Worm (Caenorhabditis elegans) whole organism, L2 larva: Measurements from ENCODE around the gene srd-28.
"Not testable (repeated sequence)": the region's sequence is repeated elsewhere in the genome, so short reads cannot be mapped to it uniquely, and the experiment has no call there.

Source experiments
- F13H6.1 ChIP-seq: sonication (generic microtip); optimal IDR thresholded peaks from 2 replicates; lab custom pipeline; 2016; ENCODE audit warnings: missing genetic modification characterization, missing compliant biosample characterization
- ZK546.5 ChIP-seq: sonication (generic microtip); optimal IDR thresholded peaks from 2 replicates; lab custom pipeline; 2017; ENCODE audit warnings: missing biosample characterization, missing genetic modification characterization
- aly-2 ChIP-seq: fragments of 150-350 bp; optimal IDR thresholded peaks from 2 replicates; lab custom pipeline; 2014; ENCODE audit warnings: missing biosample characterization, missing genetic modification characterization
- ama-1 ChIP-seq: fragments of 150-350 bp; optimal IDR thresholded peaks from 2 replicates; lab custom pipeline; 2018; ENCODE audit warnings: inconsistent platforms
- blmp-1 ChIP-seq: sonication (generic microtip); optimal IDR thresholded peaks from 2 replicates; lab custom pipeline; 2017; ENCODE audit warnings: missing genetic modification characterization, mild to moderate bottlenecking, missing compliant biosample characterization, antibody characterized with exemption, moderate library complexity; ENCODE audit not compliant: insufficient read depth
- ceh-16 ChIP-seq: fragments of 150-350 bp; optimal IDR thresholded peaks from 2 replicates; lab custom pipeline; 2014; ENCODE audit warnings: missing biosample characterization, missing genetic modification characterization
- ceh-82 ChIP-seq: fragments of 150-350 bp; optimal IDR thresholded peaks from 2 replicates; lab custom pipeline; 2014; ENCODE audit warnings: missing biosample characterization, missing genetic modification characterization
- crh-2 ChIP-seq: sonication (generic microtip); optimal IDR thresholded peaks from 2 replicates; lab custom pipeline; 2017; ENCODE audit warnings: missing biosample characterization, missing genetic modification characterization
- egl-27 ChIP-seq: sonication (generic microtip); optimal IDR thresholded peaks from 3 replicates; lab custom pipeline; 2017; ENCODE audit warnings: missing biosample characterization, missing genetic modification reagents, missing genetic modification characterization
- fos-1 ChIP-seq: fragments of 150-350 bp; optimal IDR thresholded peaks from 2 replicates; lab custom pipeline; 2014; ENCODE audit warnings: missing biosample characterization, missing genetic modification characterization
- gmeb-1 ChIP-seq: fragments of 150-350 bp; optimal IDR thresholded peaks from 2 replicates; lab custom pipeline; 2014; ENCODE audit warnings: missing biosample characterization, missing genetic modification characterization
- lin-11 ChIP-seq: fragments of 150-350 bp; sonication (generic microtip); optimal IDR thresholded peaks from 2 replicates; lab custom pipeline; 2014; ENCODE audit warnings: missing biosample characterization, missing genetic modification characterization, inconsistent platforms, mixed read lengths
- nhr-11 ChIP-seq: fragments of 150-350 bp; optimal IDR thresholded peaks from 2 replicates; lab custom pipeline; 2014; ENCODE audit warnings: missing biosample characterization, missing genetic modification characterization
- nhr-12 ChIP-seq: fragments of 150-350 bp; optimal IDR thresholded peaks from 2 replicates; lab custom pipeline; 2014; ENCODE audit warnings: missing biosample characterization, missing genetic modification characterization
- nhr-129 ChIP-seq: fragments of 150-350 bp; optimal IDR thresholded peaks from 2 replicates; lab custom pipeline; 2014; ENCODE audit warnings: missing biosample characterization, missing genetic modification characterization
- nhr-21 ChIP-seq: fragments of 150-350 bp; optimal IDR thresholded peaks from 2 replicates; lab custom pipeline; 2014; ENCODE audit warnings: missing biosample characterization, missing genetic modification characterization
- nhr-237 ChIP-seq: fragments of 150-350 bp; optimal IDR thresholded peaks from 2 replicates; lab custom pipeline; 2014; ENCODE audit warnings: missing biosample characterization, missing genetic modification characterization
- nhr-25 ChIP-seq: fragments of 150-350 bp; sonication (generic microtip); optimal IDR thresholded peaks from 3 replicates; lab custom pipeline; 2014; ENCODE audit warnings: missing biosample characterization, missing genetic modification characterization
- peb-1 ChIP-seq: fragments of 150-350 bp; optimal IDR thresholded peaks from 2 replicates; lab custom pipeline; 2014; ENCODE audit warnings: missing biosample characterization, missing genetic modification characterization
- sem-4 ChIP-seq: fragments of 150-350 bp; optimal IDR thresholded peaks from 2 replicates; lab custom pipeline; 2014; ENCODE audit warnings: missing biosample characterization, missing genetic modification reagents, missing genetic modification characterization
- skn-1 ChIP-seq: sonication (generic microtip); optimal IDR thresholded peaks from 2 replicates; lab custom pipeline; 2017; ENCODE audit warnings: missing biosample characterization, missing genetic modification characterization
- sma-3 ChIP-seq: sonication (generic microtip); optimal IDR thresholded peaks from 2 replicates; lab custom pipeline; 2016; ENCODE audit warnings: missing genetic modification reagents, missing genetic modification characterization, missing compliant biosample characterization
- sma-9 ChIP-seq, 2 experiments: fragments of 150-350 bp in 1 of 2; sonication (generic microtip) in 1 of 2; optimal IDR thresholded peaks; 2 replicates each; lab custom pipeline; 2014 to 2016; ENCODE audit warnings: missing genetic modification characterization in 2 of 2, mild to moderate bottlenecking in 1 of 2, missing biosample characterization in 1 of 2, missing compliant biosample characterization in 1 of 2, missing genetic modification reagents in 1 of 2, moderate library complexity in 1 of 2
- snpc-4 ChIP-seq: fragments of 150-350 bp; optimal IDR thresholded peaks from 2 replicates; lab custom pipeline; 2014; ENCODE audit warnings: missing biosample characterization, missing genetic modification characterization
- unc-39 ChIP-seq: fragments of 150-350 bp; optimal IDR thresholded peaks from 2 replicates; lab custom pipeline; 2014; ENCODE audit warnings: missing biosample characterization, missing genetic modification characterization
- unc-62 ChIP-seq: fragments of 150-350 bp; optimal IDR thresholded peaks from 2 replicates; lab custom pipeline; 2014; ENCODE audit warnings: missing biosample characterization, missing genetic modification reagents, missing genetic modification characterization
- zag-1 ChIP-seq: fragments of 150-350 bp; optimal IDR thresholded peaks from 2 replicates; lab custom pipeline; 2014; ENCODE audit warnings: missing biosample characterization, missing genetic modification characterization
- ztf-1 ChIP-seq: fragments of 200-800 bp; sonication (Bioruptor generic); conservative IDR thresholded peaks from 2 replicates; pipeline ENCODE4 v1.3.6; 2022; ENCODE audit warnings: missing genetic modification characterization, missing compliant biosample characterization
- ztf-11 ChIP-seq: sonication (generic microtip); optimal IDR thresholded peaks from 2 replicates; lab custom pipeline; 2017; ENCODE audit warnings: missing biosample characterization, missing genetic modification characterization

srd-28 gene

ce11 chrV:15250304-15250703, at the start of gene srd-28:
Gene srd-28 (plus strand): TSS chrV:15250604.
- not testable (repeated sequence) for TF ChIP-seq nhr-12 (tag; lab: Kevin White, UChicago); zag-1; crh-2
- TF ChIP-seq, all 48 proteins: peak for 0; not testable (repeated sequence) for 48

- TF ChIP-seq skn-1, unc-39, lin-11 (tag; lab: Kevin White, UChicago): not testable (repeated sequence)
Observed at ce11 chrV:15207681-15208080, 42.7 kb upstream of the srd-28 start, which contains the start of gene C41G6.12. Gene C41G6.12 (minus strand): TSS chrV:15207781.

DNA sequence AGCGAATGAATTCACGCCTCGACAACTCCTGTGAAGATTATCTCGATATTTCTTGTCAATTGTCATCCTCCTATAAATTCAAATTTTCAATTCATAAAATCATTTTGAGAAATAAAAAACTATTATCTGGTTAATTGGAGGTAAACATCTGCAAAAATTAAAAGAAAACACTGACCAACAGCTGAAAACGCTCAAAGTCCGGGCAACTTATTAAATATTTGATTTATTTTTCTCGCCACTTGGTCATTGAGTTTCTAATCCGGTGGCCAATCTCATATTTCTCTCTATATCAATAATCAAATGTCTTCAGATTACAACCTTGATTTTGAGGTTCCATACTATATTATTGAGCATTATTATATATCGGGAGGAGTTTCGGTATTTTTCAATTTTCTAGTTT, 38.5 kb upstream of the srd-28 start, which contains the start of gene sri-24:
Gene sri-24 (plus strand): TSS at position 301 of the 400 bp plus-strand sequence.
- not testable (repeated sequence) for TF ChIP-seq zag-1; ceh-82 (tag; lab: Kevin White, UChicago); ZK546.5 (tag; lab: Kevin White, UChicago)

ce11 chrV:15215175-15215574, 35.2 kb upstream of the srd-28 start, which contains the start of gene sri-26:
Gene sri-26 (plus strand): TSS chrV:15215475.
- TF ChIP-seq sma-9 (GFP tag; optimal IDR thresholded peaks at IDR 0.05; lab: Kevin White, UChicago); sma-9 (tag; optimal IDR thresholded peaks at IDR 0.05; lab: Kevin White, UChicago); blmp-1; ztf-1 (GFP tag; lab: Robert Waterston, UW): not testable (repeated sequence)
- TF ChIP-seq, all 48 proteins: peak for 0; not testable (repeated sequence) for 48

ce11 chrV:15216705-15217104, 33.7 kb upstream of the srd-28 start, which contains the start of gene sri-25:
Gene sri-25 (plus strand): TSS chrV:15217005.
- TF ChIP-seq nhr-11 (tag; lab: Kevin White, UChicago), result no peak
- no peak for TF ChIP-seq ZK546.5 (tag; lab: Kevin White, UChicago)
- no peak for TF ChIP-seq ceh-16 (tag; lab: Kevin White, UChicago)
- no peak for TF ChIP-seq peb-1 (tag; lab: Kevin White, UChicago)
- TF ChIP-seq nhr-129 (tag; lab: Kevin White, UChicago), result no peak
- TF ChIP-seq nhr-21 (tag; lab: Kevin White, UChicago), result no peak
- no peak for TF ChIP-seq blmp-1
- TF ChIP-seq ceh-82 (tag; lab: Kevin White, UChicago), result no peak
- TF ChIP-seq fos-1 (tag; lab: Kevin White, UChicago), result no peak
- TF ChIP-seq sma-3 (GFP tag; lab: Kevin White, UChicago), result no peak
- TF ChIP-seq unc-62 (GFP tag; lab: Kevin White, UChicago), result no peak
- TF ChIP-seq egl-27 (tag; lab: Kevin White, UChicago), result no peak
- no peak for TF ChIP-seq ztf-11 (tag; lab: Kevin White, UChicago)
- TF ChIP-seq nhr-12 (tag; lab: Kevin White, UChicago), result no peak
- TF ChIP-seq gmeb-1, result no peak
- no peak for TF ChIP-seq nhr-25 (tag; lab: Kevin White, UChicago)
- TF ChIP-seq unc-39 (tag; lab: Kevin White, UChicago), result no peak
- no peak for TF ChIP-seq aly-2 (tag; lab: Kevin White, UChicago)
- TF ChIP-seq, all 48 proteins: peak for 0

- TF ChIP-seq skn-1 (tag; lab: Kevin White, UChicago) (no peak), ama-1 (lab: Kevin White, UChicago) (no peak), peb-1 (tag; lab: Kevin White, UChicago) (no peak), snpc-4 (tag; lab: Kevin White, UChicago) (no peak), F13H6.1 (no peak)
Observed at ce11 chrV:15221330-15221729, 29.1 kb upstream of the srd-28 start, which contains the start of gene irld-25. Gene irld-25 (plus strand): TSS chrV:15221630.

- TF ChIP-seq sem-4, result no peak
- TF ChIP-seq nhr-237 (tag; lab: Kevin White, UChicago), result no peak
Observed at ce11 chrV:15223668-15224067, 26.7 kb upstream of the srd-28 start, which contains the start of gene srw-24. Gene srw-24 (plus strand): TSS chrV:15223968.
